Worm (Caenorhabditis elegans) whole organism, L3 larva: Measurements from ENCODE around the gene ttr-30.

Experiments
- ama-1 ChIP-seq: fragments of 150-350 bp; optimal IDR thresholded peaks from 2 replicates; lab custom pipeline; 2018
- fkh-10 ChIP-seq: sonication (generic microtip); optimal IDR thresholded peaks from 2 replicates; lab custom pipeline; 2017; ENCODE audit warnings: missing biosample characterization, missing genetic modification reagents, missing genetic modification characterization
- nhr-25 ChIP-seq: sonication (generic microtip); optimal IDR thresholded peaks from 2 replicates; lab custom pipeline; 2017; ENCODE audit warnings: missing biosample characterization, missing genetic modification characterization
- nhr-76 ChIP-seq: fragments of 150-350 bp; sonication (generic microtip); optimal IDR thresholded peaks from 5 replicates; lab custom pipeline; 2014; ENCODE audit warnings: missing biosample characterization, missing genetic modification characterization
- zag-1 ChIP-seq: fragments of 150-350 bp; optimal IDR thresholded peaks from 2 replicates; lab custom pipeline; 2014; ENCODE audit warnings: missing biosample characterization, missing genetic modification characterization
- ztf-11 ChIP-seq: fragments of 150-350 bp; optimal IDR thresholded peaks from 2 replicates; lab custom pipeline; 2014; ENCODE audit warnings: missing biosample characterization, missing genetic modification characterization

ce11 chrX:7320115-7320711, 10.5 kb upstream of the ttr-30 start, which contains the start of gene spp-5:
- no peak for TF ChIP-seq ztf-11 (tag; lab: Kevin White, UChicago)
- no peak for TF ChIP-seq zag-1 (tag; lab: Kevin White, UChicago)
- TF ChIP-seq ama-1 (lab: Kevin White, UChicago) = peak; percentile 41
- no peak for TF ChIP-seq nhr-25
- TF ChIP-seq fkh-10 = no peak
- no peak for TF ChIP-seq nhr-76
